Worm (Caenorhabditis elegans) whole organism, mixed stage, embryonic: ENCODE results near the gene nhr-142.

Experiments
- ceh-43 ChIP-seq: fragments of 200-800 bp; sonication (Bioruptor generic); optimal IDR thresholded peaks from 2 replicates; lab custom pipeline; 2018; ENCODE audit warnings: mild to moderate bottlenecking, missing genetic modification characterization, moderate library complexity, missing compliant biosample characterization
- ceh-83 ChIP-seq: fragments of 200-800 bp; sonication (Bioruptor generic); optimal IDR thresholded peaks from 2 replicates; lab custom pipeline; 2018; ENCODE audit warnings: mild to moderate bottlenecking, missing genetic modification characterization, missing compliant biosample characterization
- ces-1 ChIP-seq: fragments of 150-350 bp; optimal IDR thresholded peaks from 2 replicates; lab custom pipeline; 2014; ENCODE audit warnings: missing biosample characterization, missing genetic modification reagents, missing genetic modification characterization
- ham-2 ChIP-seq: fragments of 200-800 bp; sonication (Bioruptor generic); optimal IDR thresholded peaks from 2 replicates; lab custom pipeline; 2018; ENCODE audit warnings: mild to moderate bottlenecking, missing genetic modification characterization, missing compliant biosample characterization
- lin-13 ChIP-seq: fragments of 150-350 bp; optimal IDR thresholded peaks from 2 replicates; lab custom pipeline; 2014; ENCODE audit warnings: missing biosample characterization, missing genetic modification characterization
- mep-1 ChIP-seq: fragments of 150-350 bp; optimal IDR thresholded peaks from 2 replicates; lab custom pipeline; 2017; ENCODE audit warnings: missing biosample characterization, missing genetic modification reagents, missing genetic modification characterization, inconsistent platforms
- nhr-12 ChIP-seq: fragments of 150-350 bp; optimal IDR thresholded peaks from 2 replicates; lab custom pipeline; 2014; ENCODE audit warnings: missing biosample characterization, missing genetic modification characterization
- nhr-2 ChIP-seq: fragments of 150-350 bp; optimal IDR thresholded peaks from 2 replicates; lab custom pipeline; 2014; ENCODE audit warnings: missing biosample characterization, missing genetic modification characterization
- nhr-28 ChIP-seq: fragments of 150-350 bp; optimal IDR thresholded peaks from 2 replicates; lab custom pipeline; 2014; ENCODE audit warnings: missing biosample characterization, missing genetic modification characterization
- pha-4 ChIP-seq: fragments of 150-350 bp; optimal IDR thresholded peaks from 2 replicates; lab custom pipeline; 2018; ENCODE audit warnings: missing biosample characterization, missing genetic modification reagents, missing genetic modification characterization
- unc-62 ChIP-seq: fragments of 150-350 bp; optimal IDR thresholded peaks from 2 replicates; lab custom pipeline; 2014; ENCODE audit warnings: missing biosample characterization, missing genetic modification reagents, missing genetic modification characterization

DNA sequence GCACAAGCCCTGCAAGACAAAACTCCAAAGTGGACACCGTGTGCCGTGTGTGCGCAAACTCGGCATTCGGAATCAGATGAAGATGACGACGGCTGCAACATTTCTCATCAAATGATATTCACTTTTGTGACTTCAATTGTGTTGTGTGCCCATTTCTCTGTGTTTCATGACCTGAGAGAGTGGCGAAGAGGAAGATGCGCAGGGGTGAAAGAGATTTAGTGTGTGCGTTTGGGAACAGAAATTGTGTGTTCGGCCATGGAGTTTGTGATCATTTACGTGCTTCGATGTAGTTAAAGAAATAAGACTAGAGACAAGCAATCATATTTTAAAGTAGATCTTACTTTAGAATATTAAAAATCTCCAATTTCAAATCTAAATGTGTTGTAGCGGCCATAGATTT is 1.7 kb downstream of the nhr-142 start:
- TF ChIP-seq nhr-12 (tag; lab: Kevin White, UChicago): no peak
- TF ChIP-seq ham-2: no peak
- TF ChIP-seq ceh-43 (GFP tag; lab: Kevin White, UChicago): no peak
- TF ChIP-seq lin-13 (tag; lab: Kevin White, UChicago): no peak
- no peak for TF ChIP-seq ceh-83 (GFP tag; lab: Kevin White, UChicago)
- no peak for TF ChIP-seq ces-1 (GFP tag; lab: Kevin White, UChicago)
- no peak for TF ChIP-seq pha-4 (tag; lab: Kevin White, UChicago)
- no peak for TF ChIP-seq nhr-28
- no peak for TF ChIP-seq mep-1
- no peak for TF ChIP-seq nhr-2 (tag; lab: Kevin White, UChicago)
- TF ChIP-seq unc-62: no peak
